Worm (Caenorhabditis elegans) whole organism, late embryonic: ENCODE data around the gene sox-2.

ENCODE experiments used
- C08G9.2 ChIP-seq: sonication (generic microtip); optimal IDR thresholded peaks from 2 replicates; lab custom pipeline; 2016; ENCODE audit warnings: mild to moderate bottlenecking, missing genetic modification characterization, moderate library complexity, missing compliant biosample characterization
- K02D7.2 ChIP-seq: sonication (generic microtip); optimal IDR thresholded peaks from 2 replicates; lab custom pipeline; 2017; ENCODE audit warnings: mild to moderate bottlenecking, missing genetic modification characterization, missing compliant biosample characterization
- K09A11.1 ChIP-seq: sonication (generic microtip); optimal IDR thresholded peaks from 2 replicates; lab custom pipeline; 2017; ENCODE audit warnings: antibody characterized with exemption, mild to moderate bottlenecking, missing genetic modification characterization, missing compliant biosample characterization; ENCODE audit not compliant: insufficient read depth
- Y22D7AL.16 ChIP-seq: sonication (generic microtip); optimal IDR thresholded peaks from 2 replicates; lab custom pipeline; 2016; ENCODE audit warnings: missing genetic modification characterization, missing compliant biosample characterization
- ceh-18 ChIP-seq: sonication (generic microtip); optimal IDR thresholded peaks from 2 replicates; lab custom pipeline; 2016; ENCODE audit warnings: missing genetic modification characterization, missing compliant biosample characterization
- ceh-24 ChIP-seq: sonication (generic microtip); optimal IDR thresholded peaks from 2 replicates; lab custom pipeline; 2016; ENCODE audit warnings: mild to moderate bottlenecking, missing genetic modification characterization, missing compliant biosample characterization
- ceh-31 ChIP-seq: sonication (generic microtip); optimal IDR thresholded peaks from 2 replicates; lab custom pipeline; 2016; ENCODE audit warnings: missing genetic modification characterization, missing compliant biosample characterization
- ceh-6 ChIP-seq: fragments of 200-800 bp; sonication (Bioruptor generic); optimal IDR thresholded peaks from 2 replicates; lab custom pipeline; 2018; ENCODE audit warnings: mild to moderate bottlenecking, missing genetic modification characterization, missing compliant biosample characterization
- ceh-9 ChIP-seq: sonication (generic microtip); optimal IDR thresholded peaks from 2 replicates; lab custom pipeline; 2016; ENCODE audit warnings: mild to moderate bottlenecking, missing genetic modification characterization, inconsistent platforms, missing compliant biosample characterization
- che-1 ChIP-seq: sonication (generic microtip); optimal IDR thresholded peaks from 2 replicates; lab custom pipeline; 2016; ENCODE audit warnings: mild to moderate bottlenecking, missing genetic modification characterization, missing compliant biosample characterization
- dmd-4 ChIP-seq: sonication (generic microtip); optimal IDR thresholded peaks from 2 replicates; lab custom pipeline; 2016; ENCODE audit warnings: borderline replicate concordance, missing genetic modification characterization, missing compliant biosample characterization
- dve-1 ChIP-seq: sonication (generic microtip); optimal IDR thresholded peaks from 2 replicates; lab custom pipeline; 2017; ENCODE audit warnings: antibody characterized with exemption, mild to moderate bottlenecking, missing genetic modification characterization, missing compliant biosample characterization
- elt-4 ChIP-seq: sonication (generic microtip); optimal IDR thresholded peaks from 2 replicates; lab custom pipeline; 2016; ENCODE audit warnings: missing genetic modification characterization, missing compliant biosample characterization
- ets-4 ChIP-seq: sonication (generic microtip); optimal IDR thresholded peaks from 2 replicates; lab custom pipeline; 2016; ENCODE audit warnings: missing genetic modification characterization, missing compliant biosample characterization
- fax-1 ChIP-seq: sonication (generic microtip); optimal IDR thresholded peaks from 2 replicates; lab custom pipeline; 2016; ENCODE audit warnings: missing genotype, missing genetic modification characterization, missing compliant biosample characterization
- fkh-6 ChIP-seq: sonication (generic microtip); optimal IDR thresholded peaks from 2 replicates; lab custom pipeline; 2016; ENCODE audit warnings: missing genetic modification characterization, missing compliant biosample characterization
- gmeb-2 ChIP-seq: sonication (generic microtip); optimal IDR thresholded peaks from 2 replicates; lab custom pipeline; 2016; ENCODE audit warnings: missing genetic modification characterization, inconsistent platforms, missing compliant biosample characterization
- hlh-6 ChIP-seq: sonication (generic microtip); optimal IDR thresholded peaks from 2 replicates; lab custom pipeline; 2016; ENCODE audit warnings: missing genotype, missing genetic modification characterization, missing compliant biosample characterization
- hlh-8 ChIP-seq: sonication (generic microtip); optimal IDR thresholded peaks from 2 replicates; lab custom pipeline; 2016; ENCODE audit warnings: missing genotype, missing genetic modification characterization, missing compliant biosample characterization
- npax-4 ChIP-seq: sonication (generic microtip); optimal IDR thresholded peaks from 2 replicates; lab custom pipeline; 2016; ENCODE audit warnings: missing genetic modification characterization, missing compliant biosample characterization
- pha-2 ChIP-seq: sonication (generic microtip); optimal IDR thresholded peaks from 2 replicates; lab custom pipeline; 2017; ENCODE audit warnings: mild to moderate bottlenecking, missing genetic modification characterization, missing compliant biosample characterization
- pha-4 ChIP-seq: fragments of 150-350 bp; optimal IDR thresholded peaks from 2 replicates; lab custom pipeline; 2018; ENCODE audit warnings: missing biosample characterization, missing genetic modification reagents, missing genetic modification characterization
- ref-2 ChIP-seq: sonication (generic microtip); optimal IDR thresholded peaks from 2 replicates; lab custom pipeline; 2016; ENCODE audit warnings: missing genetic modification characterization, missing compliant biosample characterization
- sox-4 ChIP-seq: sonication (generic microtip); optimal IDR thresholded peaks from 2 replicates; lab custom pipeline; 2017; ENCODE audit warnings: mild to moderate bottlenecking, missing genetic modification characterization, inconsistent platforms, missing compliant biosample characterization
- tbx-7 ChIP-seq: sonication (generic microtip); optimal IDR thresholded peaks from 2 replicates; lab custom pipeline; 2016; ENCODE audit warnings: missing genotype, missing genetic modification characterization, missing compliant biosample characterization
- ttx-3 ChIP-seq: sonication (generic microtip); optimal IDR thresholded peaks from 2 replicates; lab custom pipeline; 2016; ENCODE audit warnings: missing genetic modification reagents, missing genetic modification characterization, missing compliant biosample characterization
- unc-3 ChIP-seq, 2 experiments: fragments of 200-800 bp in 1 of 2; sonication (Bioruptor generic) in 1 of 2; sonication (generic microtip) in 1 of 2; conservative IDR thresholded peaks in 1 of 2; optimal IDR thresholded peaks in 1 of 2; 2 replicates each; pipeline versions ENCODE4 v1.3.6 to Lab custom; 2016 to 2022; ENCODE audit warnings: missing compliant biosample characterization in 2 of 2, missing genetic modification characterization in 2 of 2, missing genetic modification reagents in 1 of 2
- unc-42 ChIP-seq: sonication (generic microtip); optimal IDR thresholded peaks from 2 replicates; lab custom pipeline; 2016; ENCODE audit warnings: missing genotype, missing genetic modification characterization, missing compliant biosample characterization
- unc-86 ChIP-seq: sonication (generic microtip); optimal IDR thresholded peaks from 2 replicates; lab custom pipeline; 2016; ENCODE audit warnings: missing genetic modification characterization, missing compliant biosample characterization
- zip-5 ChIP-seq: sonication (generic microtip); optimal IDR thresholded peaks from 2 replicates; lab custom pipeline; 2016; ENCODE audit warnings: missing genetic modification characterization, missing compliant biosample characterization
- ztf-16 ChIP-seq: sonication (generic microtip); optimal IDR thresholded peaks from 2 replicates; lab custom pipeline; 2017; ENCODE audit warnings: missing genetic modification characterization, missing compliant biosample characterization

The sox-2 gene

ce11 chrX:7416082-7416481, 47.5 kb downstream of the sox-2 start, which contains the start of gene C10A4.1:
C10A4.1 (plus strand) TSS chrX:7416382.
- TF ChIP-seq hlh-6 (no peak), ets-4 (tag; lab: Kevin White, UChicago) (no peak), ceh-6 (GFP tag; lab: Kevin White, UChicago) (no peak), pha-2 (tag; lab: Kevin White, UChicago) (no peak), ttx-3 (tag; lab: Kevin White, UChicago) (no peak)

ce11 chrX:7415420-7415819, 48.1 kb downstream of the sox-2 start, which contains the start of gene C10A4.7:
C10A4.7 (minus strand) TSS chrX:7415520.
- no peak for TF ChIP-seq che-1 (tag; lab: Kevin White, UChicago)
- TF ChIP-seq hlh-8 (tag; lab: Kevin White, UChicago), result no peak
- TF ChIP-seq ref-2 (tag; lab: Kevin White, UChicago), result no peak
- TF ChIP-seq unc-42 (tag; lab: Kevin White, UChicago), result no peak
- TF ChIP-seq K09A11.1 (tag; lab: Kevin White, UChicago), result no peak
- no peak for TF ChIP-seq ets-4 (tag; lab: Kevin White, UChicago)
- no peak for TF ChIP-seq Y22D7AL.16
- TF ChIP-seq npax-4, result no peak
- no peak for TF ChIP-seq ceh-18
- no peak for TF ChIP-seq ceh-24 (tag; lab: Kevin White, UChicago)
- TF ChIP-seq tbx-7, result no peak
- no peak for TF ChIP-seq unc-86
- no peak for TF ChIP-seq fax-1
- TF ChIP-seq K02D7.2 (tag; lab: Kevin White, UChicago), result no peak
- no peak for TF ChIP-seq ceh-9 (tag; lab: Kevin White, UChicago)
- TF ChIP-seq C08G9.2, result no peak
- no peak for TF ChIP-seq pha-4 (tag; lab: Kevin White, UChicago)

ce11 chrX:7409935-7410334, 53.6 kb downstream of the sox-2 start, which contains the start of gene C10A4.2:
C10A4.2 (plus strand) TSS chrX:7410235.
- TF ChIP-seq dve-1 (tag; lab: Kevin White, UChicago) (no peak), ztf-16 (tag; lab: Kevin White, UChicago) (no peak), elt-4 (tag; lab: Kevin White, UChicago) (no peak), unc-3 (GFP tag; conservative IDR thresholded peaks at IDR 0.05; lab: Robert Waterston, UW) (no peak), unc-3 (tag; optimal IDR thresholded peaks at IDR 0.05; lab: Kevin White, UChicago) (no peak), fkh-6 (tag; lab: Kevin White, UChicago) (no peak), dmd-4 (tag; lab: Kevin White, UChicago) (no peak)

ce11 chrX:7409030-7409429, 54.5 kb downstream of the sox-2 start:
- no peak for TF ChIP-seq gmeb-2 (tag; lab: Kevin White, UChicago)
- no peak for TF ChIP-seq zip-5
- TF ChIP-seq sox-4 (tag; lab: Kevin White, UChicago), result no peak
- TF ChIP-seq ceh-31 (tag; lab: Kevin White, UChicago), result no peak
